Fruit fly (Drosophila melanogaster): Measurements from ENCODE around the gene CG33293.

- TF ChIP-seq CG8159 (tag; optimal IDR thresholded peaks at IDR 0.05) (no peak), gl (tag; optimal IDR thresholded peaks at IDR 0.05) (no peak), EcR (GFP tag; optimal IDR thresholded peaks at IDR 0.05) (no peak), fd96Ca (GFP tag; IDR thresholded peaks at IDR 0.05) (0 out of 3 replicates have a peak, but pooled peaks have one; percentile 34), CG15710 (tag; optimal IDR thresholded peaks at IDR 0.05) (no peak), CG9948 (tag; optimal IDR thresholded peaks at IDR 0.05) (no peak), CG34367 (tag; optimal IDR thresholded peaks at IDR 0.05) (no peak), rn (GFP tag; IDR thresholded peaks at IDR 0.05) (no peak), Snoo (tag; optimal IDR thresholded peaks at IDR 0.05) (no peak), Pif1B (GFP tag; optimal IDR thresholded peaks at IDR 0.05) (no peak), D1 (tag; optimal IDR thresholded peaks at IDR 0.05) (no peak)
Observed at dm6 chr3R:5214162-5214916, 26.2 kb downstream of the CG33293 start.

Data from whole organism, pupa.